Worm (Caenorhabditis elegans) whole organism, mixed stage, embryonic: Measurements from ENCODE around the gene rad-54.L2.

Experiments
- M03D4.4 ChIP-seq: sonication (generic microtip); optimal IDR thresholded peaks from 2 replicates; lab custom pipeline; 2017; ENCODE audit warnings: mild to moderate bottlenecking, missing genetic modification characterization, missing compliant biosample characterization
- bed-3 ChIP-seq: fragments of 200-800 bp; sonication (Bioruptor generic); optimal IDR thresholded peaks from 3 replicates; lab custom pipeline; 2018; ENCODE audit warnings: mild to moderate bottlenecking, missing genetic modification characterization, moderate library complexity, missing compliant biosample characterization
- blmp-1 ChIP-seq: fragments of 150-350 bp; optimal IDR thresholded peaks from 2 replicates; lab custom pipeline; 2014; ENCODE audit warnings: missing biosample characterization, missing genetic modification characterization
- ceh-39 ChIP-seq: fragments of 150-350 bp; optimal IDR thresholded peaks from 2 replicates; lab custom pipeline; 2014; ENCODE audit warnings: missing biosample characterization, missing genetic modification characterization
- ceh-43 ChIP-seq: fragments of 200-800 bp; sonication (Bioruptor generic); optimal IDR thresholded peaks from 2 replicates; lab custom pipeline; 2018; ENCODE audit warnings: mild to moderate bottlenecking, missing genetic modification characterization, moderate library complexity, missing compliant biosample characterization
- ceh-83 ChIP-seq: fragments of 200-800 bp; sonication (Bioruptor generic); optimal IDR thresholded peaks from 2 replicates; lab custom pipeline; 2018; ENCODE audit warnings: mild to moderate bottlenecking, missing genetic modification characterization, missing compliant biosample characterization
- ces-1 ChIP-seq: fragments of 150-350 bp; optimal IDR thresholded peaks from 2 replicates; lab custom pipeline; 2014; ENCODE audit warnings: missing biosample characterization, missing genetic modification reagents, missing genetic modification characterization
- cnd-1 ChIP-seq: fragments of 200-800 bp; sonication (Bioruptor generic); optimal IDR thresholded peaks from 2 replicates; lab custom pipeline; 2018; ENCODE audit warnings: mild to moderate bottlenecking, missing genetic modification characterization, missing compliant biosample characterization
- drap-1 ChIP-seq: fragments of 200-800 bp; sonication (Bioruptor generic); optimal IDR thresholded peaks from 3 replicates; lab custom pipeline; 2018; ENCODE audit warnings: mild to moderate bottlenecking, missing genetic modification characterization, missing compliant biosample characterization
- elt-1 ChIP-seq: sonication (generic microtip); optimal IDR thresholded peaks from 2 replicates; lab custom pipeline; 2017; ENCODE audit warnings: missing genetic modification characterization, mild to moderate bottlenecking, missing compliant biosample characterization, antibody characterized with exemption, moderate library complexity, borderline replicate concordance; ENCODE audit not compliant: insufficient read depth
- elt-3 ChIP-seq: fragments of 150-350 bp; optimal IDR thresholded peaks from 2 replicates; lab custom pipeline; 2014; ENCODE audit warnings: missing biosample characterization, missing genetic modification characterization
- flh-1 ChIP-seq: fragments of 200-800 bp; sonication (Bioruptor generic); optimal IDR thresholded peaks from 2 replicates; lab custom pipeline; 2018; ENCODE audit warnings: mild to moderate bottlenecking, missing genetic modification characterization, moderate library complexity, missing compliant biosample characterization
- ham-2 ChIP-seq: fragments of 200-800 bp; sonication (Bioruptor generic); optimal IDR thresholded peaks from 2 replicates; lab custom pipeline; 2018; ENCODE audit warnings: mild to moderate bottlenecking, missing genetic modification characterization, missing compliant biosample characterization
- hlh-1 ChIP-seq: fragments of 150-350 bp; optimal IDR thresholded peaks from 2 replicates; lab custom pipeline; 2014; ENCODE audit warnings: missing biosample characterization, missing genetic modification reagents, missing genetic modification characterization
- lin-13 ChIP-seq: fragments of 150-350 bp; optimal IDR thresholded peaks from 2 replicates; lab custom pipeline; 2014; ENCODE audit warnings: missing biosample characterization, missing genetic modification characterization
- lin-32 ChIP-seq: fragments of 200-800 bp; sonication (Bioruptor generic); optimal IDR thresholded peaks from 2 replicates; lab custom pipeline; 2018; ENCODE audit warnings: mild to moderate bottlenecking, missing genetic modification characterization, missing compliant biosample characterization
- lsy-2 ChIP-seq: fragments of 150-350 bp; optimal IDR thresholded peaks from 2 replicates; lab custom pipeline; 2014; ENCODE audit warnings: missing biosample characterization, missing genetic modification characterization
- mab-5 ChIP-seq: fragments of 150-350 bp; optimal IDR thresholded peaks from 2 replicates; lab custom pipeline; 2014; ENCODE audit warnings: missing biosample characterization, missing genetic modification characterization
- mep-1 ChIP-seq: fragments of 150-350 bp; optimal IDR thresholded peaks from 2 replicates; lab custom pipeline; 2017; ENCODE audit warnings: missing biosample characterization, missing genetic modification reagents, missing genetic modification characterization, inconsistent platforms
- mls-2 ChIP-seq: sonication (generic microtip); optimal IDR thresholded peaks from 2 replicates; lab custom pipeline; 2016; ENCODE audit warnings: mild to moderate bottlenecking, missing genetic modification characterization, moderate library complexity, missing compliant biosample characterization
- nhr-12 ChIP-seq: fragments of 150-350 bp; optimal IDR thresholded peaks from 2 replicates; lab custom pipeline; 2014; ENCODE audit warnings: missing biosample characterization, missing genetic modification characterization
- nhr-2 ChIP-seq: fragments of 150-350 bp; optimal IDR thresholded peaks from 2 replicates; lab custom pipeline; 2014; ENCODE audit warnings: missing biosample characterization, missing genetic modification characterization
- nhr-237 ChIP-seq: fragments of 150-350 bp; optimal IDR thresholded peaks from 2 replicates; lab custom pipeline; 2014; ENCODE audit warnings: missing biosample characterization, missing genetic modification characterization
- nhr-28 ChIP-seq: fragments of 150-350 bp; optimal IDR thresholded peaks from 2 replicates; lab custom pipeline; 2014; ENCODE audit warnings: missing biosample characterization, missing genetic modification characterization
- nhr-76 ChIP-seq: sonication (generic microtip); optimal IDR thresholded peaks from 2 replicates; lab custom pipeline; 2017; ENCODE audit warnings: missing biosample characterization, missing genetic modification characterization
- pha-4 ChIP-seq: fragments of 150-350 bp; optimal IDR thresholded peaks from 2 replicates; lab custom pipeline; 2018; ENCODE audit warnings: missing biosample characterization, missing genetic modification reagents, missing genetic modification characterization
- sem-2 ChIP-seq: fragments of 200-800 bp; sonication (Bioruptor generic); optimal IDR thresholded peaks from 2 replicates; lab custom pipeline; 2018; ENCODE audit warnings: mild to moderate bottlenecking, missing genetic modification characterization, missing compliant biosample characterization
- snpc-4 ChIP-seq: fragments of 150-350 bp; optimal IDR thresholded peaks from 2 replicates; lab custom pipeline; 2014; ENCODE audit warnings: missing biosample characterization, missing genetic modification characterization
- sptf-1 ChIP-seq: sonication (generic microtip); optimal IDR thresholded peaks from 2 replicates; lab custom pipeline; 2017; ENCODE audit warnings: mild to moderate bottlenecking, missing genetic modification characterization, moderate library complexity, missing compliant biosample characterization
- tbx-8 ChIP-seq: fragments of 200-800 bp; sonication (Bioruptor generic); optimal IDR thresholded peaks from 2 replicates; lab custom pipeline; 2018; ENCODE audit warnings: mild to moderate bottlenecking, missing genetic modification characterization, moderate library complexity, missing compliant biosample characterization
- unc-120 ChIP-seq: sonication (generic microtip); optimal IDR thresholded peaks from 2 replicates; lab custom pipeline; 2017; ENCODE audit warnings: missing genetic modification characterization, missing compliant biosample characterization; ENCODE audit not compliant: poor library complexity, severe bottlenecking
- unc-39 ChIP-seq: fragments of 150-350 bp; optimal IDR thresholded peaks from 2 replicates; lab custom pipeline; 2014; ENCODE audit warnings: missing biosample characterization, missing genetic modification characterization
- unc-62 ChIP-seq: fragments of 150-350 bp; optimal IDR thresholded peaks from 2 replicates; lab custom pipeline; 2014; ENCODE audit warnings: missing biosample characterization, missing genetic modification reagents, missing genetic modification characterization
- zip-8 ChIP-seq: fragments of 150-350 bp; optimal IDR thresholded peaks from 2 replicates; lab custom pipeline; 2014; ENCODE audit warnings: missing biosample characterization, missing genetic modification characterization
- ztf-11 ChIP-seq: fragments of 150-350 bp; optimal IDR thresholded peaks from 2 replicates; lab custom pipeline; 2014; ENCODE audit warnings: missing biosample characterization, missing genetic modification characterization

rad-54.L2 gene

ce11 chrIV:8926511-8926910 lies 32.6 kb downstream of the rad-54.L2 start:
- TF ChIP-seq elt-1 (tag; lab: Kevin White, UChicago) = no peak
- TF ChIP-seq lin-13 (tag; lab: Kevin White, UChicago) = no peak
- no peak for TF ChIP-seq ceh-43
- TF ChIP-seq unc-120 (tag; lab: Kevin White, UChicago) = no peak
- no peak for TF ChIP-seq elt-3 (tag; lab: Kevin White, UChicago)
- TF ChIP-seq nhr-2 (tag; lab: Kevin White, UChicago) = no peak
- TF ChIP-seq nhr-28 (tag; lab: Kevin White, UChicago) = no peak
- TF ChIP-seq, all 35 proteins: peak for 0

- peak; percentile 96 for TF ChIP-seq sem-2 (GFP tag; lab: Kevin White, UChicago)
- no peak for TF ChIP-seq blmp-1 (tag; lab: Kevin White, UChicago)
- peak; percentile 95 for TF ChIP-seq flh-1 (GFP tag; lab: Kevin White, UChicago)
- TF ChIP-seq unc-39 = no peak
- TF ChIP-seq nhr-2 (tag; lab: Kevin White, UChicago) = peak; percentile 10
- peak; percentile 62 for TF ChIP-seq ztf-11 (tag; lab: Kevin White, UChicago)
- peak; percentile 98 for TF ChIP-seq ceh-83 (GFP tag; lab: Kevin White, UChicago)
- peak; percentile 58 for TF ChIP-seq nhr-28 (tag; lab: Kevin White, UChicago)
- peak; percentile 43 for TF ChIP-seq lsy-2 (tag; lab: Kevin White, UChicago)
- TF ChIP-seq mep-1 (tag; lab: Kevin White, UChicago) = peak; percentile 58
- peak; percentile 28 for TF ChIP-seq nhr-76
- peak; percentile 34 for TF ChIP-seq mab-5 (tag; lab: Kevin White, UChicago)
- peak; percentile 97 for TF ChIP-seq drap-1 (GFP tag; lab: Kevin White, UChicago)
- TF ChIP-seq bed-3 = peak; percentile 94
- peak; percentile 97 for TF ChIP-seq ceh-43
- peak; percentile 74 for TF ChIP-seq hlh-1 (tag; lab: Kevin White, UChicago)
- TF ChIP-seq tbx-8 (GFP tag; lab: Kevin White, UChicago) = peak; percentile 94
- no peak for TF ChIP-seq nhr-12
- no peak for TF ChIP-seq snpc-4 (tag; lab: Kevin White, UChicago)
- TF ChIP-seq lin-32 (GFP tag; lab: Kevin White, UChicago) = peak; percentile 96
- TF ChIP-seq sptf-1 (tag; lab: Kevin White, UChicago) = peak; percentile 99
- TF ChIP-seq ces-1 (GFP tag; lab: Kevin White, UChicago) = peak; percentile 4
- no peak for TF ChIP-seq zip-8 (tag; lab: Kevin White, UChicago)
- peak; percentile 98 for TF ChIP-seq cnd-1 (tag; lab: Kevin White, UChicago)
- no peak for TF ChIP-seq elt-1 (tag; lab: Kevin White, UChicago)
- peak; percentile 59 for TF ChIP-seq lin-13 (tag; lab: Kevin White, UChicago)
- peak; percentile 97 for TF ChIP-seq M03D4.4
- TF ChIP-seq ceh-39 (tag; lab: Kevin White, UChicago) = no peak
- peak; percentile 92 for TF ChIP-seq unc-120 (tag; lab: Kevin White, UChicago)
- peak; percentile 98 for TF ChIP-seq mls-2 (tag; lab: Kevin White, UChicago)
- peak; percentile 96 for TF ChIP-seq ham-2 (GFP tag; lab: Kevin White, UChicago)
- TF ChIP-seq nhr-237 (tag; lab: Kevin White, UChicago) = peak; percentile 57
- TF ChIP-seq unc-62 (GFP tag; lab: Kevin White, UChicago) = peak; percentile 84
- TF ChIP-seq elt-3 (tag; lab: Kevin White, UChicago) = peak; percentile 64
- TF ChIP-seq pha-4 (tag; lab: Kevin White, UChicago) = peak; percentile 68
Measured at ce11 chrIV:8927093-8927492, 33.2 kb downstream of the rad-54.L2 start.

- TF ChIP-seq blmp-1 (tag; lab: Kevin White, UChicago) = no peak
- no peak for TF ChIP-seq hlh-1 (tag; lab: Kevin White, UChicago)
- no peak for TF ChIP-seq lsy-2 (tag; lab: Kevin White, UChicago)
- no peak for TF ChIP-seq ces-1 (GFP tag; lab: Kevin White, UChicago)
- no peak for TF ChIP-seq cnd-1 (tag; lab: Kevin White, UChicago)
- TF ChIP-seq elt-3 (tag; lab: Kevin White, UChicago) = no peak
- no peak for TF ChIP-seq ceh-43
- no peak for TF ChIP-seq unc-120 (tag; lab: Kevin White, UChicago)
- no peak for TF ChIP-seq flh-1 (GFP tag; lab: Kevin White, UChicago)
- no peak for TF ChIP-seq sptf-1 (tag; lab: Kevin White, UChicago)
- TF ChIP-seq snpc-4 (tag; lab: Kevin White, UChicago) = no peak
- no peak for TF ChIP-seq zip-8 (tag; lab: Kevin White, UChicago)
- no peak for TF ChIP-seq ztf-11 (tag; lab: Kevin White, UChicago)
- no peak for TF ChIP-seq pha-4 (tag; lab: Kevin White, UChicago)
- TF ChIP-seq lin-13 (tag; lab: Kevin White, UChicago) = no peak
- TF ChIP-seq, all 35 proteins: peak for 0
Measured at ce11 chrIV:8929942-8930492, 36.1 kb downstream of the rad-54.L2 start, which contains the start of the genes D1046.18 and slc-25A26. TSS of gene D1046.18 (plus strand) at chrIV:8930242. TSS of gene slc-25A26 (plus strand) at chrIV:8930442.
